Worm (Caenorhabditis elegans) whole organism, L1 larva: ENCODE data around the gene F45E1.5.

ENCODE experiments used
- ceh-63 ChIP-seq: fragments of 200-800 bp; sonication (Bioruptor generic); optimal IDR thresholded peaks from 2 replicates; lab custom pipeline; 2018; ENCODE audit warnings: mild to moderate bottlenecking, missing genetic modification characterization, missing compliant biosample characterization
- ceh-8 ChIP-seq: fragments of 200-800 bp; sonication (Bioruptor generic); optimal IDR thresholded peaks from 2 replicates; lab custom pipeline; 2018; ENCODE audit warnings: mild to moderate bottlenecking, missing genetic modification characterization, moderate library complexity, missing compliant biosample characterization
- ceh-88 ChIP-seq: fragments of 200-800 bp; sonication (Bioruptor generic); IDR thresholded peaks from 2 replicates; pipeline ENCODE4 v1.3.6; 2022; ENCODE audit warnings: missing genetic modification characterization, missing compliant biosample characterization
- ceh-90 ChIP-seq: sonication (generic microtip); optimal IDR thresholded peaks from 2 replicates; lab custom pipeline; 2016; ENCODE audit warnings: missing genetic modification characterization, missing compliant biosample characterization
- dpl-1 ChIP-seq, 3 experiments: fragments of 150-350 bp in 2 of 3; sonication (generic microtip) in 1 of 3; optimal IDR thresholded peaks; 2 replicates each; lab custom pipeline; 2014 to 2017; ENCODE audit warnings: missing biosample characterization in 3 of 3, missing genetic modification characterization in 3 of 3, missing genetic modification reagents in 3 of 3
- fos-1 ChIP-seq: fragments of 150-350 bp; optimal IDR thresholded peaks from 2 replicates; lab custom pipeline; 2014; ENCODE audit warnings: missing biosample characterization, missing genetic modification characterization
- lin-39 ChIP-seq: fragments of 150-350 bp; optimal IDR thresholded peaks from 2 replicates; lab custom pipeline; 2014; ENCODE audit warnings: missing biosample characterization, missing genetic modification reagents, missing genetic modification characterization
- mdl-1 ChIP-seq, 2 experiments: fragments of 150-350 bp; optimal IDR thresholded peaks; 2 replicates each; lab custom pipeline; 2014 to 2017; ENCODE audit warnings: missing biosample characterization in 2 of 2, missing genetic modification characterization in 2 of 2, inconsistent platforms in 1 of 2
- nhr-237 ChIP-seq: fragments of 150-350 bp; optimal IDR thresholded peaks from 2 replicates; lab custom pipeline; 2014; ENCODE audit warnings: missing biosample characterization, missing genetic modification characterization
- nhr-71 ChIP-seq: sonication (generic microtip); optimal IDR thresholded peaks from 2 replicates; lab custom pipeline; 2016; ENCODE audit warnings: mild to moderate bottlenecking, missing genetic modification characterization, moderate library complexity, missing compliant biosample characterization
- pax-3 ChIP-seq: fragments of 200-800 bp; sonication (Bioruptor generic); optimal IDR thresholded peaks from 2 replicates; lab custom pipeline; 2018; ENCODE audit warnings: mild to moderate bottlenecking, missing genetic modification characterization, moderate library complexity, missing compliant biosample characterization
- sox-4 ChIP-seq: sonication (generic microtip); optimal IDR thresholded peaks from 2 replicates; lab custom pipeline; 2016; ENCODE audit warnings: missing genetic modification characterization, missing compliant biosample characterization
- swsn-7 ChIP-seq: sonication (generic microtip); optimal IDR thresholded peaks from 2 replicates; lab custom pipeline; 2016; ENCODE audit warnings: missing genetic modification characterization, missing compliant biosample characterization
- vab-15 ChIP-seq: sonication (generic microtip); optimal IDR thresholded peaks from 2 replicates; lab custom pipeline; 2017; ENCODE audit warnings: missing genotype, mild to moderate bottlenecking, missing genetic modification characterization, missing compliant biosample characterization

The F45E1.5 gene

ce11 chrX:8029080-8029479 is 52.6 kb downstream of the F45E1.5 start, which contains the start of gene C34D10.1 (continued):
- TF ChIP-seq mdl-1 (tag; optimal IDR thresholded peaks at IDR 0.05; lab: Kevin White, UChicago) (peak in 1 of 2 experiments; percentile 83), swsn-7 (tag; lab: Kevin White, UChicago) (peak; percentile 78)
- TF ChIP-seq, all 84 proteins: peak for 37

- TF ChIP-seq pax-3: no peak
- no peak for TF ChIP-seq sox-4
- TF ChIP-seq dpl-1 (GFP tag; optimal IDR thresholded peaks at IDR 0.05; lab: Kevin White, UChicago): no peak
- TF ChIP-seq nhr-71 (tag; lab: Kevin White, UChicago): no peak
- TF ChIP-seq ceh-63: no peak
- TF ChIP-seq nhr-237 (tag; lab: Kevin White, UChicago): no peak
- TF ChIP-seq vab-15 (tag; lab: Kevin White, UChicago): no peak
- TF ChIP-seq ceh-8: no peak
- TF ChIP-seq ceh-90 (tag; lab: Kevin White, UChicago): no peak
- TF ChIP-seq ceh-88 (GFP tag; lab: Robert Waterston, UW): no peak
- no peak for TF ChIP-seq lin-39
- TF ChIP-seq fos-1 (tag; lab: Kevin White, UChicago): no peak
Measured at ce11 chrX:8030032-8030431, 53.5 kb downstream of the F45E1.5 start.
